Worm (Caenorhabditis elegans) whole organism, late embryonic: Measurements from ENCODE around the gene srh-229.

Experiments
- C08G9.2 ChIP-seq: sonication (generic microtip); optimal IDR thresholded peaks from 2 replicates; lab custom pipeline; 2016; ENCODE audit warnings: mild to moderate bottlenecking, missing genetic modification characterization, moderate library complexity, missing compliant biosample characterization
- K02D7.2 ChIP-seq: sonication (generic microtip); optimal IDR thresholded peaks from 2 replicates; lab custom pipeline; 2017; ENCODE audit warnings: mild to moderate bottlenecking, missing genetic modification characterization, missing compliant biosample characterization
- K09A11.1 ChIP-seq: sonication (generic microtip); optimal IDR thresholded peaks from 2 replicates; lab custom pipeline; 2017; ENCODE audit warnings: antibody characterized with exemption, mild to moderate bottlenecking, missing genetic modification characterization, missing compliant biosample characterization; ENCODE audit not compliant: insufficient read depth
- T23F11.4 ChIP-seq: fragments of 200-800 bp; sonication (Bioruptor generic); optimal IDR thresholded peaks from 2 replicates; lab custom pipeline; 2018; ENCODE audit warnings: mild to moderate bottlenecking, missing genetic modification characterization, missing compliant biosample characterization
- Y22D7AL.16 ChIP-seq: sonication (generic microtip); optimal IDR thresholded peaks from 2 replicates; lab custom pipeline; 2016; ENCODE audit warnings: missing genetic modification characterization, missing compliant biosample characterization
- ceh-19 ChIP-seq: fragments of 200-800 bp; sonication (Bioruptor generic); optimal IDR thresholded peaks from 2 replicates; lab custom pipeline; 2018; ENCODE audit warnings: mild to moderate bottlenecking, missing genetic modification characterization, missing compliant biosample characterization
- ceh-22 ChIP-seq: sonication (generic microtip); optimal IDR thresholded peaks from 2 replicates; lab custom pipeline; 2017; ENCODE audit warnings: missing biosample characterization, missing genetic modification characterization
- ceh-24 ChIP-seq: sonication (generic microtip); optimal IDR thresholded peaks from 2 replicates; lab custom pipeline; 2016; ENCODE audit warnings: mild to moderate bottlenecking, missing genetic modification characterization, missing compliant biosample characterization
- ceh-30 ChIP-seq: fragments of 150-350 bp; optimal IDR thresholded peaks from 2 replicates; lab custom pipeline; 2014; ENCODE audit warnings: missing biosample characterization, missing genetic modification characterization
- ceh-31 ChIP-seq: sonication (generic microtip); optimal IDR thresholded peaks from 2 replicates; lab custom pipeline; 2016; ENCODE audit warnings: missing genetic modification characterization, missing compliant biosample characterization
- ceh-45 ChIP-seq: fragments of 200-800 bp; sonication (Bioruptor generic); IDR thresholded peaks from 2 replicates; pipeline ENCODE4 v1.3.6; 2022; ENCODE audit warnings: missing genetic modification reagents, missing genetic modification characterization, missing compliant biosample characterization
- ceh-9 ChIP-seq: sonication (generic microtip); optimal IDR thresholded peaks from 2 replicates; lab custom pipeline; 2016; ENCODE audit warnings: mild to moderate bottlenecking, missing genetic modification characterization, inconsistent platforms, missing compliant biosample characterization
- che-1 ChIP-seq: sonication (generic microtip); optimal IDR thresholded peaks from 2 replicates; lab custom pipeline; 2016; ENCODE audit warnings: mild to moderate bottlenecking, missing genetic modification characterization, missing compliant biosample characterization
- dmd-4 ChIP-seq: sonication (generic microtip); optimal IDR thresholded peaks from 2 replicates; lab custom pipeline; 2016; ENCODE audit warnings: borderline replicate concordance, missing genetic modification characterization, missing compliant biosample characterization
- dve-1 ChIP-seq: sonication (generic microtip); optimal IDR thresholded peaks from 2 replicates; lab custom pipeline; 2017; ENCODE audit warnings: antibody characterized with exemption, mild to moderate bottlenecking, missing genetic modification characterization, missing compliant biosample characterization
- eyg-1 ChIP-seq: sonication (generic microtip); optimal IDR thresholded peaks from 2 replicates; lab custom pipeline; 2016; ENCODE audit warnings: missing genotype, missing genetic modification characterization, missing compliant biosample characterization
- fax-1 ChIP-seq: sonication (generic microtip); optimal IDR thresholded peaks from 2 replicates; lab custom pipeline; 2016; ENCODE audit warnings: missing genotype, missing genetic modification characterization, missing compliant biosample characterization
- fkh-10 ChIP-seq: fragments of 150-350 bp; optimal IDR thresholded peaks from 2 replicates; lab custom pipeline; 2014; ENCODE audit warnings: missing biosample characterization, missing genetic modification reagents, missing genetic modification characterization
- fkh-6 ChIP-seq: sonication (generic microtip); optimal IDR thresholded peaks from 2 replicates; lab custom pipeline; 2016; ENCODE audit warnings: missing genetic modification characterization, missing compliant biosample characterization
- hlh-13 ChIP-seq: fragments of 200-800 bp; sonication (Bioruptor generic); optimal IDR thresholded peaks from 2 replicates; lab custom pipeline; 2018; ENCODE audit warnings: mild to moderate bottlenecking, missing genetic modification characterization, missing compliant biosample characterization
- hlh-15 ChIP-seq: sonication (generic microtip); optimal IDR thresholded peaks from 2 replicates; lab custom pipeline; 2016; ENCODE audit warnings: missing genetic modification characterization, missing compliant biosample characterization
- hlh-6 ChIP-seq: sonication (generic microtip); optimal IDR thresholded peaks from 2 replicates; lab custom pipeline; 2016; ENCODE audit warnings: missing genotype, missing genetic modification characterization, missing compliant biosample characterization
- hlh-8 ChIP-seq: sonication (generic microtip); optimal IDR thresholded peaks from 2 replicates; lab custom pipeline; 2016; ENCODE audit warnings: missing genotype, missing genetic modification characterization, missing compliant biosample characterization
- lin-11 ChIP-seq: fragments of 200-800 bp; sonication (Bioruptor generic); optimal IDR thresholded peaks from 2 replicates; lab custom pipeline; 2018; ENCODE audit warnings: mild to moderate bottlenecking, missing genetic modification characterization, missing compliant biosample characterization
- mec-3 ChIP-seq: sonication (generic microtip); optimal IDR thresholded peaks from 2 replicates; lab custom pipeline; 2016; ENCODE audit warnings: borderline replicate concordance, missing genetic modification characterization, missing compliant biosample characterization
- nhr-232 ChIP-seq: sonication (generic microtip); optimal IDR thresholded peaks from 2 replicates; lab custom pipeline; 2016; ENCODE audit warnings: missing genetic modification characterization, missing compliant biosample characterization
- pax-1 ChIP-seq: fragments of 150-350 bp; optimal IDR thresholded peaks from 2 replicates; lab custom pipeline; 2014; ENCODE audit warnings: missing biosample characterization, missing genetic modification characterization
- ref-2 ChIP-seq: sonication (generic microtip); optimal IDR thresholded peaks from 2 replicates; lab custom pipeline; 2016; ENCODE audit warnings: missing genetic modification characterization, missing compliant biosample characterization
- sdc-2 ChIP-seq: sonication (generic microtip); optimal IDR thresholded peaks from 2 replicates; lab custom pipeline; 2016; ENCODE audit warnings: missing genotype, missing genetic modification characterization, missing compliant biosample characterization
- sox-2 ChIP-seq: fragments of 200-800 bp; sonication (Bioruptor generic); IDR thresholded peaks from 2 replicates; pipeline ENCODE4 v1.3.6; 2022; ENCODE audit warnings: missing genetic modification reagents, missing genetic modification characterization, missing compliant biosample characterization
- sox-4 ChIP-seq: sonication (generic microtip); optimal IDR thresholded peaks from 2 replicates; lab custom pipeline; 2017; ENCODE audit warnings: mild to moderate bottlenecking, missing genetic modification characterization, inconsistent platforms, missing compliant biosample characterization
- syd-9 ChIP-seq: sonication (generic microtip); optimal IDR thresholded peaks from 2 replicates; lab custom pipeline; 2016; ENCODE audit warnings: mild to moderate bottlenecking, missing genetic modification characterization, moderate library complexity, missing compliant biosample characterization
- tbx-7 ChIP-seq: sonication (generic microtip); optimal IDR thresholded peaks from 2 replicates; lab custom pipeline; 2016; ENCODE audit warnings: missing genotype, missing genetic modification characterization, missing compliant biosample characterization
- unc-55 ChIP-seq: sonication (generic microtip); optimal IDR thresholded peaks from 2 replicates; lab custom pipeline; 2017; ENCODE audit warnings: missing biosample characterization, missing genetic modification reagents, missing genetic modification characterization
- unc-86 ChIP-seq: sonication (generic microtip); optimal IDR thresholded peaks from 2 replicates; lab custom pipeline; 2016; ENCODE audit warnings: missing genetic modification characterization, missing compliant biosample characterization
- zip-5 ChIP-seq: sonication (generic microtip); optimal IDR thresholded peaks from 2 replicates; lab custom pipeline; 2016; ENCODE audit warnings: missing genetic modification characterization, missing compliant biosample characterization
- ztf-16 ChIP-seq: sonication (generic microtip); optimal IDR thresholded peaks from 2 replicates; lab custom pipeline; 2017; ENCODE audit warnings: missing genetic modification characterization, missing compliant biosample characterization

Gene srh-229

ce11 chrV:7501194-7501593 lies 3.0 kb downstream of the srh-229 start:
- TF ChIP-seq ceh-9 (tag; lab: Kevin White, UChicago) (no peak), hlh-8 (tag; lab: Kevin White, UChicago) (no peak), ceh-24 (tag; lab: Kevin White, UChicago) (no peak), sox-4 (tag; lab: Kevin White, UChicago) (no peak), ceh-19 (GFP tag; lab: Kevin White, UChicago) (no peak), dve-1 (tag; lab: Kevin White, UChicago) (no peak), ref-2 (tag; lab: Kevin White, UChicago) (no peak)

ce11 chrV:7497440-7497839 lies 6.7 kb downstream of the srh-229 start, which contains the start of gene srh-79:
Gene srh-79, plus strand, starts transcription at chrV:7497740.
- TF ChIP-seq hlh-15 (tag; lab: Kevin White, UChicago) (no peak), ceh-45 (GFP tag; lab: Robert Waterston, UW) (no peak), hlh-13 (GFP tag; lab: Kevin White, UChicago) (no peak), C08G9.2 (tag; lab: Kevin White, UChicago) (no peak), ceh-19 (GFP tag; lab: Kevin White, UChicago) (no peak), unc-86 (no peak), mec-3 (tag; lab: Kevin White, UChicago) (no peak), zip-5 (tag; lab: Kevin White, UChicago) (no peak), tbx-7 (no peak), ceh-30 (tag; lab: Kevin White, UChicago) (no peak), T23F11.4 (no peak), hlh-6 (tag; lab: Kevin White, UChicago) (no peak), syd-9 (tag; lab: Kevin White, UChicago) (no peak)
- TF ChIP-seq, all 69 proteins: peak for 0

DNA sequence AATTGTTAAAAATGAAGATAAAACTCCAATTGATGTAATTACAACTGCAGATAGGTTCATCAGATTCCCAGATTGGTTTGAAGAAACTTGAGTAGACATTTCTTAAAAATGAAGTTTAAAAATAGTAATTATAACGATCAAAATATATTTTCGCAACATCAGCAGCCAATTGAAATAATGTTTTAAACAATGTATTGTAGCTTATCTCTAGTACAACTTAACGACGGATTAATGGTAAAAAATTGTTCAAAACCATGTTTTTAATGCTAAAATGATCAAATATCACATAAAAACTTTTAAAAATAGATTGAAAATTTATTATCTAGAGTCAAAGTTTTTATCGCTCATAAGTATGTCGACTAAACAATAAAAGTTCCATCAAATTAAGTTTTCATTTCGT lies 9.0 kb downstream of the srh-229 start, which contains the start of gene srbc-11:
TSS of gene srbc-11 (minus strand) at position 101 of the 400 bp plus-strand sequence.
- TF ChIP-seq C08G9.2 (tag; lab: Kevin White, UChicago) (no peak), che-1 (tag; lab: Kevin White, UChicago) (no peak), fkh-10 (GFP tag; lab: Kevin White, UChicago) (no peak), nhr-232 (tag; lab: Kevin White, UChicago) (no peak), ceh-22 (tag; lab: Kevin White, UChicago) (no peak), ztf-16 (tag; lab: Kevin White, UChicago) (no peak), zip-5 (tag; lab: Kevin White, UChicago) (no peak), fax-1 (tag; lab: Kevin White, UChicago) (no peak), Y22D7AL.16 (tag; lab: Kevin White, UChicago) (no peak)

- TF ChIP-seq eyg-1 (tag; lab: Kevin White, UChicago) (no peak), Y22D7AL.16 (tag; lab: Kevin White, UChicago) (no peak), K09A11.1 (no peak), mec-3 (tag; lab: Kevin White, UChicago) (no peak), unc-55 (GFP tag; lab: Kevin White, UChicago) (no peak), hlh-13 (GFP tag; lab: Kevin White, UChicago) (no peak), T23F11.4 (no peak), sox-2 (no peak), pax-1 (no peak), dmd-4 (tag; lab: Kevin White, UChicago) (no peak), fkh-6 (tag; lab: Kevin White, UChicago) (no peak), lin-11 (tag; lab: Kevin White, UChicago) (no peak), hlh-6 (tag; lab: Kevin White, UChicago) (no peak), ceh-31 (tag; lab: Kevin White, UChicago) (no peak), ref-2 (tag; lab: Kevin White, UChicago) (no peak), sdc-2 (no peak), dve-1 (tag; lab: Kevin White, UChicago) (no peak), K02D7.2 (no peak)
- TF ChIP-seq, all 69 proteins: peak for 0
Measured at ce11 chrV:7492924-7493323, 11.2 kb downstream of the srh-229 start, which contains the start of gene srbc-10. Gene srbc-10, minus strand, starts transcription at chrV:7493024.
